Worm (Caenorhabditis elegans): ENCODE measurements around the gene F49E12.10.

- TF ChIP-seq ceh-13 (GFP tag; optimal IDR thresholded peaks at IDR 0.05) (no peak), ama-1 (optimal IDR thresholded peaks at IDR 0.05) (no peak), flt-1 (GFP tag; IDR thresholded peaks at IDR 0.05) (no peak), aly-1 (tag; optimal IDR thresholded peaks at IDR 0.05) (no peak), B0310.2 (tag; optimal IDR thresholded peaks at IDR 0.05) (no peak), pes-1 (GFP tag; IDR thresholded peaks at IDR 0.05) (no peak), ets-7 (tag; optimal IDR thresholded peaks at IDR 0.05) (no peak), hmg-4 (GFP tag; optimal IDR thresholded peaks at IDR 0.05) (no peak), hmbx-1 (tag; optimal IDR thresholded peaks at IDR 0.05) (no peak)
These were observed 37.6 kb upstream of the F49E12.10 start for ce11 chrII:8353288-8353687.
